Fruit fly (Drosophila melanogaster) whole organism, embryonic: Measurements from ENCODE around the gene mRpL39.

Experiments used
- Atf6 ChIP-seq: fragments of 200-800 bp; sonication (Bioruptor generic); IDR thresholded peaks from 2 replicates; pipeline ENCODE4 v1.3.6; 2022; ENCODE audit warnings: missing biosample characterization, missing genetic modification characterization
- CG12071 ChIP-seq: fragments of 200-800 bp; sonication (Bioruptor generic); optimal IDR thresholded peaks from 3 replicates; lab custom pipeline; 2018; ENCODE audit warnings: missing biosample characterization, mild to moderate bottlenecking, missing genetic modification characterization
- CG6813 ChIP-seq: fragments of 200-800 bp; sonication (Bioruptor generic); optimal IDR thresholded peaks from 2 replicates; lab custom pipeline; 2017; ENCODE audit warnings: missing biosample characterization, missing genetic modification characterization, mild to moderate bottlenecking, moderate library complexity, missing genetic modification reagents
- CG8089 ChIP-seq: fragments of 200-800 bp; sonication (Bioruptor generic); optimal IDR thresholded peaks from 3 replicates; lab custom pipeline; 2016; ENCODE audit warnings: missing biosample characterization, missing genetic modification characterization
- CG9727 ChIP-seq: fragments of 200-800 bp; sonication (Bioruptor generic); optimal IDR thresholded peaks from 3 replicates; lab custom pipeline; 2017; ENCODE audit warnings: missing biosample characterization, mild to moderate bottlenecking, missing genetic modification characterization
- Gug ChIP-seq: fragments of 200-800 bp; sonication (Bioruptor generic); IDR thresholded peaks from 4 replicates; pipeline ENCODE4 v1.3.6; 2022; ENCODE audit warnings: missing biosample characterization, missing genetic modification characterization
- Kr ChIP-seq: fragments of 200-800 bp; sonication (Bioruptor generic); optimal IDR thresholded peaks from 2 replicates; lab custom pipeline; 2017; ENCODE audit warnings: missing biosample characterization, mild to moderate bottlenecking, missing genetic modification characterization

DNA sequence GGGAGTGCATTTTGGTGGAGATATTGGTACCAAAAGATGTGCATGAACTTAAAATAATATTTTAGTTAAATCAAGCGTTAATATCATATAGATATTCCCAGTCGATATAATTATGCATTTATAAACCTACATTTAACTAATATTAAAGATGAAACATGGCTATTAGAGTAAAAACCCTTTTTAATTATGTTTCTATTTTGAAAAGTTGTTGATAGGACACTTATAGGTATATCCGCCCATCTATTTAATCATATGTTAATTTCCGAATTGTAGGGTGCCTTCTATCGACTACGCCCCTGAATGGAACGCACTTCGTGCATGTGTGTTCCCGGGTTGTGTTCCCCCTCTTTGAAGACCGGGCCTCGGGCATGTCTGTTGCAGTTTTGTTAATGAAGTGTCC, 6.3 kb upstream of the mRpL39 start:
- TF ChIP-seq Gug (GFP tag; lab: Robert Waterston, UW) (no peak), CG12071 (GFP tag; lab: Kevin White, UChicago) (no peak), CG6813 (GFP tag; lab: Kevin White, UChicago) (no peak), CG9727 (GFP tag; lab: Kevin White, UChicago) (no peak), Atf6 (GFP tag; lab: Robert Waterston, UW) (no peak), CG8089 (GFP tag; lab: Kevin White, UChicago) (no peak), Kr (GFP tag; lab: Kevin White, UChicago) (no peak)
